Fruit fly (Drosophila melanogaster) whole organism, embryonic: ENCODE data around the gene Ubc4.

ENCODE experiments used
- Aef1 ChIP-seq: fragments of 200-800 bp; sonication (Bioruptor generic); IDR thresholded peaks from 3 replicates; pipeline ENCODE4 v1.3.6; 2022; ENCODE audit warnings: missing biosample characterization, missing genetic modification characterization
- Antp ChIP-seq: fragments of 200-800 bp; sonication (Bioruptor generic); optimal IDR thresholded peaks from 3 replicates; lab custom pipeline; 2016; ENCODE audit warnings: missing biosample characterization, missing genetic modification characterization
- B-H2 ChIP-seq: fragments of 200-800 bp; sonication (Bioruptor generic); optimal IDR thresholded peaks from 2 replicates; lab custom pipeline; 2018; ENCODE audit warnings: missing biosample characterization, mild to moderate bottlenecking, missing genetic modification characterization
- Bdp1 ChIP-seq: fragments of 200-800 bp; sonication (Bioruptor generic); optimal IDR thresholded peaks from 3 replicates; lab custom pipeline; 2016; ENCODE audit warnings: missing biosample characterization, missing genetic modification characterization
- C15 ChIP-seq: fragments of 200-800 bp; sonication (Bioruptor generic); IDR thresholded peaks from 3 replicates; pipeline ENCODE4 v1.3.6; 2022; ENCODE audit warnings: missing biosample characterization, missing genetic modification characterization
- CG12236 ChIP-seq: fragments of 200-800 bp; sonication (Bioruptor generic); optimal IDR thresholded peaks from 2 replicates; lab custom pipeline; 2016; ENCODE audit warnings: missing biosample characterization, missing genetic modification characterization
- CG12391 ChIP-seq: fragments of 200-800 bp; sonication (Bioruptor generic); optimal IDR thresholded peaks from 3 replicates; lab custom pipeline; 2018; ENCODE audit warnings: missing biosample characterization, mild to moderate bottlenecking, missing genetic modification characterization, moderate library complexity
- CG13624 ChIP-seq: fragments of 200-800 bp; sonication (Bioruptor generic); optimal IDR thresholded peaks from 2 replicates; lab custom pipeline; 2016; ENCODE audit warnings: missing biosample characterization, missing genetic modification characterization
- CG14860 ChIP-seq: fragments of 200-800 bp; sonication (Bioruptor generic); IDR thresholded peaks from 3 replicates; pipeline ENCODE4 v1.3.6; 2022; ENCODE audit warnings: missing biosample characterization, missing genetic modification characterization; ENCODE audit not compliant: partially characterized antibody
- CG14965 ChIP-seq: fragments of 200-800 bp; sonication (Bioruptor generic); optimal IDR thresholded peaks from 2 replicates; lab custom pipeline; 2016; ENCODE audit warnings: missing biosample characterization, missing genetic modification characterization, borderline replicate concordance
- CG17359 ChIP-seq: fragments of 200-800 bp; sonication (Bioruptor generic); optimal IDR thresholded peaks from 3 replicates; lab custom pipeline; 2018; ENCODE audit warnings: missing biosample characterization, mild to moderate bottlenecking, missing genetic modification characterization, moderate library complexity
- CG18011 ChIP-seq: fragments of 200-800 bp; sonication (Bioruptor generic); optimal IDR thresholded peaks from 2 replicates; lab custom pipeline; 2017; ENCODE audit warnings: missing biosample characterization, missing genetic modification characterization, mild to moderate bottlenecking, moderate library complexity, missing genotype
- CG2202 ChIP-seq: fragments of 200-800 bp; sonication (Bioruptor generic); optimal IDR thresholded peaks from 2 replicates; lab custom pipeline; 2018; ENCODE audit warnings: missing biosample characterization, mild to moderate bottlenecking, missing genetic modification characterization
- CG2712 ChIP-seq: fragments of 200-800 bp; optimal IDR thresholded peaks from 3 replicates; lab custom pipeline; 2019; ENCODE audit warnings: missing biosample characterization, mild to moderate bottlenecking, missing genetic modification characterization, moderate library complexity
- CG30020 ChIP-seq: fragments of 200-800 bp; optimal IDR thresholded peaks from 2 replicates; lab custom pipeline; 2019; ENCODE audit warnings: missing biosample characterization, mild to moderate bottlenecking, missing genetic modification characterization, moderate library complexity
- CG3847 ChIP-seq: fragments of 200-800 bp; sonication (Bioruptor generic); IDR thresholded peaks from 2 replicates; pipeline ENCODE4 v1.3.6; 2022; ENCODE audit warnings: missing biosample characterization, missing genetic modification characterization
- CG4404 ChIP-seq: fragments of 200-800 bp; sonication (Bioruptor generic); IDR thresholded peaks from 2 replicates; pipeline ENCODE4 v1.3.6; 2022; ENCODE audit warnings: missing biosample characterization, missing genetic modification characterization
- CG4617 ChIP-seq: fragments of 200-800 bp; sonication (Bioruptor generic); optimal IDR thresholded peaks from 3 replicates; lab custom pipeline; 2016; ENCODE audit warnings: missing biosample characterization, missing genetic modification characterization, borderline replicate concordance
- CG6175 ChIP-seq: fragments of 200-800 bp; sonication (Bioruptor generic); IDR thresholded peaks from 3 replicates; pipeline ENCODE4 v1.3.6; 2022; ENCODE audit warnings: missing biosample characterization, missing genetic modification characterization
- CG6683 ChIP-seq: fragments of 200-800 bp; sonication (Bioruptor generic); optimal IDR thresholded peaks from 2 replicates; lab custom pipeline; 2017; ENCODE audit warnings: missing biosample characterization, mild to moderate bottlenecking, missing genetic modification characterization, missing genetic modification reagents
- CG7987 ChIP-seq: fragments of 200-800 bp; sonication (Bioruptor generic); optimal IDR thresholded peaks from 2 replicates; lab custom pipeline; 2018; ENCODE audit warnings: missing biosample characterization, mild to moderate bottlenecking, missing genetic modification characterization, moderate library complexity
- CoRest ChIP-seq: fragments of 200-800 bp; sonication (Bioruptor generic); optimal IDR thresholded peaks from 3 replicates; lab custom pipeline; 2018; ENCODE audit warnings: missing biosample characterization, mild to moderate bottlenecking, missing genetic modification characterization, moderate library complexity
- Doc3 ChIP-seq: fragments of 200-800 bp; sonication (Bioruptor generic); IDR thresholded peaks from 3 replicates; pipeline ENCODE4 v1.3.6; 2022; ENCODE audit warnings: missing biosample characterization, missing genetic modification characterization; ENCODE audit not compliant: partially characterized antibody
- E2f2 ChIP-seq: fragments of 200-800 bp; sonication (Bioruptor generic); IDR thresholded peaks from 2 replicates; pipeline ENCODE4 v1.3.6; 2022; ENCODE audit warnings: missing biosample characterization, missing genetic modification characterization
- Hr39 ChIP-seq: fragments of >200 bp; optimal IDR thresholded peaks from 2 replicates; lab custom pipeline; 2017
- MBD-R2 ChIP-seq: fragments of 200-800 bp; sonication (Bioruptor generic); IDR thresholded peaks from 2 replicates; pipeline ENCODE4 v1.3.6; 2022; ENCODE audit warnings: missing biosample characterization, missing genetic modification characterization
- Med ChIP-seq: fragments of 200-800 bp; sonication (Bioruptor generic); peaks from one replicate; lab custom pipeline; 2016; ENCODE audit warnings: missing biosample characterization, missing genetic modification characterization, mild to moderate bottlenecking, inconsistent platforms, moderate library complexity
- NfI ChIP-seq: fragments of 200-800 bp; sonication (Bioruptor generic); optimal IDR thresholded peaks from 3 replicates; lab custom pipeline; 2018; ENCODE audit warnings: missing biosample characterization, mild to moderate bottlenecking, missing genetic modification characterization, moderate library complexity
- Side ChIP-seq: fragments of 200-800 bp; sonication (Bioruptor generic); optimal IDR thresholded peaks from 2 replicates; lab custom pipeline; 2016; ENCODE audit warnings: missing biosample characterization, missing genetic modification characterization
- Sin3A ChIP-seq: fragments of >200 bp; optimal IDR thresholded peaks from 2 replicates; lab custom pipeline; 2018
- Sox100B ChIP-seq: fragments of 200-800 bp; sonication (Bioruptor generic); optimal IDR thresholded peaks from 3 replicates; lab custom pipeline; 2018; ENCODE audit warnings: missing biosample characterization, mild to moderate bottlenecking, missing genetic modification characterization
- aop ChIP-seq: fragments of 200-800 bp; sonication (Bioruptor generic); IDR thresholded peaks from 2 replicates; pipeline ENCODE4 v1.3.6; 2022; ENCODE audit warnings: missing biosample characterization, missing genetic modification characterization
- ash1 ChIP-seq: fragments of 200-800 bp; sonication (Bioruptor generic); optimal IDR thresholded peaks from 2 replicates; lab custom pipeline; 2018; ENCODE audit warnings: missing biosample characterization, mild to moderate bottlenecking, missing genetic modification characterization
- btn ChIP-seq: fragments of 200-800 bp; sonication (Bioruptor generic); optimal IDR thresholded peaks from 2 replicates; lab custom pipeline; 2016; ENCODE audit warnings: missing biosample characterization, missing genetic modification characterization
- en ChIP-seq: fragments of 200-800 bp; sonication (Bioruptor generic); optimal IDR thresholded peaks from 2 replicates; lab custom pipeline; 2016; ENCODE audit warnings: missing biosample characterization, missing genetic modification characterization
- fd3F ChIP-seq: fragments of 200-800 bp; sonication (Bioruptor generic); optimal IDR thresholded peaks from 2 replicates; lab custom pipeline; 2018; ENCODE audit warnings: missing biosample characterization, mild to moderate bottlenecking, missing genetic modification characterization, moderate library complexity
- fd64A ChIP-seq: fragments of 200-800 bp; sonication (Bioruptor generic); optimal IDR thresholded peaks from 3 replicates; lab custom pipeline; 2018; ENCODE audit warnings: missing biosample characterization, mild to moderate bottlenecking, missing genetic modification characterization
- ftz-f1 ChIP-seq: fragments of 200-800 bp; sonication (Bioruptor generic); optimal IDR thresholded peaks from 2 replicates; lab custom pipeline; 2016; ENCODE audit warnings: missing biosample characterization, missing genetic modification characterization
- gro ChIP-seq: fragments of 200-800 bp; sonication (Bioruptor generic); optimal IDR thresholded peaks from 2 replicates; lab custom pipeline; 2016; ENCODE audit warnings: missing biosample characterization, missing genetic modification characterization
- her ChIP-seq: fragments of 200-800 bp; sonication (Bioruptor generic); optimal IDR thresholded peaks from 2 replicates; lab custom pipeline; 2016; ENCODE audit warnings: missing biosample characterization, missing genetic modification characterization
- hth ChIP-seq: fragments of >200 bp; optimal IDR thresholded peaks from 2 replicates; lab custom pipeline; 2017; ENCODE audit warnings: inconsistent platforms
- kah ChIP-seq: fragments of 200-800 bp; sonication (Bioruptor generic); optimal IDR thresholded peaks from 2 replicates; lab custom pipeline; 2018; ENCODE audit warnings: missing biosample characterization, mild to moderate bottlenecking, missing genetic modification characterization
- knrl ChIP-seq: fragments of 200-800 bp; sonication (Bioruptor generic); IDR thresholded peaks from 3 replicates; pipeline ENCODE4 v1.3.6; 2022; ENCODE audit warnings: missing biosample characterization, missing genetic modification characterization; ENCODE audit not compliant: partially characterized antibody
- mld ChIP-seq: fragments of 200-800 bp; sonication (Bioruptor generic); IDR thresholded peaks from 3 replicates; pipeline ENCODE4 v1.3.6; 2022; ENCODE audit warnings: missing biosample characterization, missing genetic modification characterization; ENCODE audit not compliant: partially characterized antibody
- nau ChIP-seq: fragments of 200-800 bp; sonication (Bioruptor generic); optimal IDR thresholded peaks from 3 replicates; lab custom pipeline; 2017; ENCODE audit warnings: missing biosample characterization, mild to moderate bottlenecking, missing genetic modification characterization, missing genetic modification reagents
- pnt ChIP-seq: fragments of 200-800 bp; sonication (Bioruptor generic); optimal IDR thresholded peaks from 3 replicates; lab custom pipeline; 2016; ENCODE audit warnings: missing biosample characterization, missing genetic modification characterization
- row ChIP-seq: fragments of 200-800 bp; sonication (Bioruptor generic); IDR thresholded peaks from 3 replicates; pipeline ENCODE4 v1.3.6; 2022; ENCODE audit warnings: missing biosample characterization, missing genetic modification characterization
- sens ChIP-seq: fragments of 200-800 bp; sonication (Bioruptor generic); peaks from one replicate; lab custom pipeline; 2016; ENCODE audit warnings: missing biosample characterization, missing genetic modification characterization
- shn ChIP-seq: fragments of 200-800 bp; sonication (Bioruptor generic); optimal IDR thresholded peaks from 3 replicates; lab custom pipeline; 2016; ENCODE audit warnings: missing biosample characterization, missing genetic modification characterization
- twi ChIP-seq: fragments of 200-800 bp; optimal IDR thresholded peaks from 2 replicates; lab custom pipeline; 2019; ENCODE audit warnings: missing biosample characterization, mild to moderate bottlenecking, missing genetic modification characterization, moderate library complexity
- vnd ChIP-seq: fragments of 200-800 bp; sonication (Bioruptor generic); IDR thresholded peaks from 3 replicates; pipeline ENCODE4 v1.3.6; 2022; ENCODE audit warnings: missing biosample characterization, missing genetic modification characterization; ENCODE audit not compliant: partially characterized antibody
- zen2 ChIP-seq: fragments of 200-800 bp; sonication (Bioruptor generic); IDR thresholded peaks from 3 replicates; pipeline ENCODE4 v1.3.6; 2022; ENCODE audit warnings: missing biosample characterization, missing genetic modification characterization; ENCODE audit not compliant: partially characterized antibody

Ubc4 gene

DNA sequence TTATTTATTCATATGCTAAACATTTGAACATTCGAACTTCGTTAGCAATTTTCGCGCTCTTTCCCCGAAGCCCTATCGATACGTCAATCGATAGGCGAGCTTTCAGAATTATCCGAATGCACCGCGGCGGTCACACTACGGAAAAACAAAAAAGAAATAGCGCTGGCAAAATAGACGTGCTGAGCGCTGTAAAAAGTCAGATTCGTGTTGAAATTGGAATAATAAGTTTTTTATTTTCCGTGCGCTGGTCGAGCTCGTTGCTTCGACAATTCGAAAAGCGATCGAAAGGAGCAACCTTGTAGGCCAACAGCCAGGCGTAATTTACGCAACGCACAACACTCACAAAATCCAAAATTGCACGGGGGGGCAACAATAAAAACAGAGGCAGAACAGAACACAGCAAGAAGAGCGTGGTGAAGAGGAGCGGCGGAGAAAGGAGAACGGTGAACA, at the start of gene Ubc4 (continued):
- TF ChIP-seq fd64A: no peak
- peak; percentile 77 for TF ChIP-seq zen2 (GFP tag; lab: Robert Waterston, UW)
- peak; percentile 5 for TF ChIP-seq shn (GFP tag; lab: Kevin White, UChicago)
- no peak for TF ChIP-seq CG4404 (GFP tag; lab: Robert Waterston, UW)
- TF ChIP-seq kah (GFP tag; lab: Kevin White, UChicago): no peak
- TF ChIP-seq CG4617 (GFP tag; lab: Kevin White, UChicago): peak; percentile 81
- TF ChIP-seq nau: no peak
- TF ChIP-seq pnt (GFP tag; lab: Kevin White, UChicago): no peak
- TF ChIP-seq MBD-R2 (GFP tag; lab: Robert Waterston, UW): peak; percentile 56; the same call in 1 of the 2 replicates
- TF ChIP-seq mld (GFP tag; lab: Robert Waterston, UW): peak; percentile 71; the same call in 2 of the 3 replicates
- peak; percentile 66 for TF ChIP-seq row
- peak; percentile 88 for TF ChIP-seq Med (GFP tag; lab: Kevin White, UChicago)
- peak; percentile 83 for TF ChIP-seq knrl (GFP tag; lab: Robert Waterston, UW)
- TF ChIP-seq Side (GFP tag; lab: Kevin White, UChicago): peak; percentile 32
- peak; percentile 19 for TF ChIP-seq her (GFP tag; lab: Kevin White, UChicago)
- peak; percentile 25 for TF ChIP-seq Antp (GFP tag; lab: Kevin White, UChicago)
- TF ChIP-seq CoRest: peak; percentile 4
- TF ChIP-seq hth (lab: Kevin White, UChicago): no peak
- no peak for TF ChIP-seq twi (tag; lab: Kevin White, UChicago)
- TF ChIP-seq CG14965 (GFP tag; lab: Kevin White, UChicago): no peak
- TF ChIP-seq CG12236 (GFP tag; lab: Kevin White, UChicago): no peak
- TF ChIP-seq CG2202 (tag; lab: Kevin White, UChicago): no peak
- peak; percentile 53 for TF ChIP-seq sens (GFP tag; lab: Kevin White, UChicago)
- TF ChIP-seq Aef1 (GFP tag; lab: Robert Waterston, UW): 0 out of 3 replicates have a peak, but pooled peaks have one; percentile 23
- TF ChIP-seq CG7987 (GFP tag; lab: Kevin White, UChicago): peak; percentile 3
- TF ChIP-seq btn (GFP tag; lab: Kevin White, UChicago): no peak
- TF ChIP-seq en (GFP tag; lab: Kevin White, UChicago): no peak
- peak; percentile 8 for TF ChIP-seq CG13624 (GFP tag; lab: Kevin White, UChicago)
- no peak for TF ChIP-seq Hr39 (lab: Kevin White, UChicago)
- no peak for TF ChIP-seq CG6175
- TF ChIP-seq B-H2 (GFP tag; lab: Kevin White, UChicago): no peak
- no peak for TF ChIP-seq Sox100B
- no peak for TF ChIP-seq CG18011 (GFP tag; lab: Kevin White, UChicago)
- TF ChIP-seq CG14860 (GFP tag; lab: Robert Waterston, UW): peak; percentile 70
- TF ChIP-seq ash1 (GFP tag; lab: Kevin White, UChicago): no peak
- no peak for TF ChIP-seq NfI (GFP tag; lab: Kevin White, UChicago)
- TF ChIP-seq Bdp1: no peak
- peak; percentile 18 for TF ChIP-seq Sin3A (lab: Kevin White, UChicago)
- TF ChIP-seq fd3F (GFP tag; lab: Kevin White, UChicago): no peak
- TF ChIP-seq CG17359 (tag; lab: Kevin White, UChicago): no peak
- peak; percentile 42 for TF ChIP-seq gro (GFP tag; lab: Kevin White, UChicago)
- peak; percentile 71 for TF ChIP-seq vnd (GFP tag; lab: Robert Waterston, UW)
- TF ChIP-seq C15: no peak
- no peak for TF ChIP-seq CG6683 (GFP tag; lab: Kevin White, UChicago)
- TF ChIP-seq ftz-f1 (GFP tag; lab: Kevin White, UChicago): no peak
- peak; percentile 73 for TF ChIP-seq Doc3 (GFP tag; lab: Robert Waterston, UW)
- TF ChIP-seq CG2712 (tag; lab: Kevin White, UChicago): peak; percentile 15
- no peak for TF ChIP-seq aop (GFP tag; lab: Robert Waterston, UW)
- TF ChIP-seq CG12391 (tag; lab: Kevin White, UChicago): no peak
- TF ChIP-seq E2f2 (GFP tag; lab: Robert Waterston, UW): peak; percentile 98
- TF ChIP-seq CG3847: peak; percentile 37
- no peak for TF ChIP-seq CG30020 (tag; lab: Kevin White, UChicago)
